Fruit fly (Drosophila melanogaster): ENCODE results near the gene CG4957.

Gene CG4957

dm6 chr2L:10268688-10269087, at the start of gene CG4957:
CG4957 (plus strand) TSS chr2L:10268872.
- TF ChIP-seq CTCF (optimal IDR thresholded peaks at IDR 0.05): no peak
- no peak for TF ChIP-seq CG8478 (optimal IDR thresholded peaks at IDR 0.05)

dm6 chr2L:10220010-10220409, 48.7 kb upstream of the CG4957 start:
- TF ChIP-seq CTCF (optimal IDR thresholded peaks at IDR 0.05): no peak
- TF ChIP-seq CG8478 (optimal IDR thresholded peaks at IDR 0.05): no peak

DNA sequence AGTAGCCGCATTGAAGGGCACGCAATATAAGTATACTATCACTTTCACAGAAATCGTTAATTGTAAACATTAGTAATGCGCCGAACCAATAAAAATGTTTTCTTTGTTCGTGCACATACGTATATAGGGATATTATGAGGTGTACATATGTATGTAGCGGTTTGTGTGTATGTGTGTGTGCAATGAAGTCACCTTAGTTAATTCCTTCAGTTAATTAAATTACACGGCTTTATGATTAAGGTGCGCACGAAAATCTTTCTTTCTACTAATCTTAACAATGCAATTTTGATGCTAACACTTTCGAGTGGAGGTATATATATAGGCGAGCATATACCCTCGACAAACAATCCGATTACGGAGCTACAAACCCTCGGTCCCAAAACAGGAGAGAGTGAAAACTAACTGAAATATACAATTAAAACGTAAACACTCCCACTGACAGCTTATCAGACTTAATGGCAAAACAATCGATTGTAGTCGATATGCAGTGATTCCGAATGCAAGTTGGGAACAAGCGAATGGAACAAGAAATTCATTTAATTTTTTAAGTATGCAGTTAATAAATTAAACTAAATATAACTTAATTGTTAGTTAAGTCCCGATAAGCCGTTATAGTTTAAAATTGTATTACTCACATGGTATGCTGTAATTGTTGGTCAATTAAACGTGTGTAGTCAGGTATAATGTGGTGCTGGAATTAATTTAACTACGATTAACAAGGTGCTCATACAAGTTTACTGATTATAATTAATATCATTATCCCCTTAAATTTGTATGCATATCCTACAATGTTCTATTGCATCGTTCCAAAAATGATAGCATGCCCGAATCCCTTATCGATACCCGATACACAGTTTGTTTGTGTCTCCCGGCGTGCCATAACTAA, 47.9 kb upstream of the CG4957 start, which contains the start of the genes Npc1a and Prosalpha6:
Gene Npc1a (minus strand): TSS at position 716 of the 886 bp plus-strand sequence.
Gene Prosalpha6 (plus strand): TSS at position 851 of the 886 bp plus-strand sequence.
- TF ChIP-seq CG8478 (optimal IDR thresholded peaks at IDR 0.05) (no peak), CTCF (optimal IDR thresholded peaks at IDR 0.05) (no peak)

DNA sequence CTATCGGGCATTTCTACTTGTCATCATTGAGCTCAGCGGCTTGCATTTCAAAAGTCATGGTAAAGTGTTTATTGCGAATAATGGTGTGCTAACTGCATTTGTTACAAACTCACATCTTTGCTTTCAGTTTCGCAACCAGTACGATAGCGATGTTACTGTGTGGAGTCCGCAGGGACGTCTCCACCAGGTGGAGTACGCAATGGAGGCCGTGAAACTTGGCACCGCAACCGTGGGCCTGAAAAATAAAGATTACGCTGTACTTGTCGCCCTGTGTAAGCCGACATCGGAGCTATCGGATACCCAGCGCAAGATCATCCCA, 47.3 kb upstream of the CG4957 start:
- TF ChIP-seq CG8478 (optimal IDR thresholded peaks at IDR 0.05) (no peak), CTCF (optimal IDR thresholded peaks at IDR 0.05) (no peak)

- TF ChIP-seq CG8478 (optimal IDR thresholded peaks at IDR 0.05): no peak
- no peak for TF ChIP-seq CTCF (optimal IDR thresholded peaks at IDR 0.05)
These were observed 46.0 kb upstream of the CG4957 start, which contains the start of gene Bcs1 for dm6 chr2L:10222550-10223231. Bcs1 (plus strand) TSS chr2L:10222657.

- no peak for TF ChIP-seq CTCF (optimal IDR thresholded peaks at IDR 0.05)
- TF ChIP-seq CG8478 (optimal IDR thresholded peaks at IDR 0.05): no peak
These were observed 42.4 kb upstream of the CG4957 start for dm6 chr2L:10226213-10226723.

- TF ChIP-seq CTCF (optimal IDR thresholded peaks at IDR 0.05) (no peak), CG8478 (optimal IDR thresholded peaks at IDR 0.05) (no peak)
These were observed 41.8 kb upstream of the CG4957 start, which contains the start of gene CG5708 for dm6 chr2L:10226724-10227407. CG5708 (minus strand) TSS chr2L:10226808.

DNA sequence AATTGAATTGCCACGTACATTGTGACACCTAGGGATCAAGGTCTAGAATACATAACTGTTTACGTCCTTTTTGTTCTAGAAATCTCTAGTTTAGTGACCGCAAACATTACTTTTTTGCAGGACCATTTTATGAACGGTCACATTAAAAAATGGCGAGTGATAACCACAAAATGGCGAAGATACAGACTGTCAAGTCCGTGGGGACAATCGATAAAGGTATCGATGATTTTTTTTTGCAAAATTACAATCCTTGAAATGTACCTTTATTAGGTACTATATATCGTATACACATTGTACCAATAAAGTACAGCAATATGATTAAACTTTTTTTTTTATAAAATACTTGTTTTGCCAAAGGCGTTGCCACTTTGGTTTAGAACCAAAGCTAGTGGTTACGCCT, 38.2 kb upstream of the CG4957 start:
- TF ChIP-seq CTCF (optimal IDR thresholded peaks at IDR 0.05) (no peak), CG8478 (optimal IDR thresholded peaks at IDR 0.05) (no peak)

- TF ChIP-seq CTCF (optimal IDR thresholded peaks at IDR 0.05) (no peak), CG8478 (optimal IDR thresholded peaks at IDR 0.05) (no peak)
These were observed 37.6 kb upstream of the CG4957 start for dm6 chr2L:10231092-10231494.

- TF ChIP-seq CTCF (optimal IDR thresholded peaks at IDR 0.05) (no peak), CG8478 (optimal IDR thresholded peaks at IDR 0.05) (no peak)
These were observed 37.2 kb upstream of the CG4957 start, which contains the start of gene ova for dm6 chr2L:10231510-10231909. ova (minus strand) TSS chr2L:10231692.

- no peak for TF ChIP-seq CTCF (optimal IDR thresholded peaks at IDR 0.05)
- TF ChIP-seq CG8478 (optimal IDR thresholded peaks at IDR 0.05): no peak
These were observed 36.4 kb upstream of the CG4957 start, which contains the start of gene eEF1delta for dm6 chr2L:10232152-10232816. eEF1delta (plus strand) TSS chr2L:10232507.

DNA sequence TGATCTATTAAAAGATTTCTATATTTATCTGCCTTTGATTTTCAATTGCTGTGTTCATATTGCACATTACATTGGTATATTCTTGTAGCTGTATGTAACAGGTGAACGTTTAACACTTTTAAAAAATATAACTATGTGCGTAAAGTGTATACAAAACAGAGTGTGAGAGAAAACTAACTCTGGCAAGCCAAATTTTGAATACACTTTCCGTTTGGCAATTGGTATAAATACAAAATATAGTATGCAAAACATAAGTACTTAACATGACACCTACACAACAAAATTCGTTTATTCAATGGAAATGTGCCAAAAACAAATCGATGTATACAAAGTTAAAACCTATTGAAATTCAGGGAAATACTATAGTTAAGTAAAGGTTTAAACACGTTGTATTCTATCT, 35.8 kb upstream of the CG4957 start:
- TF ChIP-seq CTCF (optimal IDR thresholded peaks at IDR 0.05) (no peak), CG8478 (optimal IDR thresholded peaks at IDR 0.05) (no peak)

- TF ChIP-seq CG8478 (optimal IDR thresholded peaks at IDR 0.05): no peak
- TF ChIP-seq CTCF (optimal IDR thresholded peaks at IDR 0.05): no peak
These were observed 30.8 kb upstream of the CG4957 start, which contains the start of gene mthl15 for dm6 chr2L:10237725-10238446. mthl15 (minus strand) TSS chr2L:10238317.
